Fruit fly (Drosophila melanogaster): ENCODE measurements around the gene png.
A peak's percentile ranks its signal among the peaks of the same experiment; 100 is the strongest.

png gene

DNA sequence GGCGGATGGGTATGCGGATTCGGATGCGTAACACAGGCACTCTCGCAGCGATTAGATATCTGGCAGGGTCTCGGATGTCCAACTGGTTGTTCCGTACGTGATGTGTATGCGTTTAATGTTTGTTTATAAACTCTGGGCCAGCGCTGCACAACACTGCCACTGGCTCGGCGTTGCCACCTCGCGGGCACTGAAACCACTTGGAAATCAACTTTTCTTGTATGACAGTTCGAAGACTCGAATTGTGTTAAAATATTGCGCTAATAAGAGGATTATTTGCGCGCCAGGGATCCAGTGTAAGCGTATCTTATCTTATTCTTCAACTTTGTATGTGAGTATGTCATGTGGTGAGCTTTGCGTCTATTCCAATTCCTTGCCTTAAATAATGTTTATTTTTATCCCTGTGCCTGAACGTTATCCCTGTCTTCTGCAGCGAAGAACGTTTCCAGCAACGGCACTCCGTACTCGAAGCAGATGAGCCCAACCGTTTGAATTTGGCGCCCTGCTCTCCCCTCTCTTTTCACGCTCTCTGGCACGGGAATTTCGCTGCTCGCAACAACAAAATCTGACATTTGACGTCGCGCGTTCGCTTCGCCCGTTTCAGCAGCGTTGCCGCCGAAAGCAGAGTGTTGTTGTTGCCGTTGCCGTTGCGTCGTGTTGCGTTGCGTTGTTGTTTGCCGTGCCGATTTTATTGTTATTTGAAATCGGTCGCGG is 23.1 kb upstream of the png start, which contains the start of the genes CG3719 and CG32813 (continued):
- TF ChIP-seq Atf6 (GFP tag; IDR thresholded peaks at IDR 0.05) = 0 out of 2 replicates have a peak, but pooled peaks have one; percentile 5
- TF ChIP-seq YL-1 (GFP tag; optimal IDR thresholded peaks at IDR 0.05) = peak; percentile 32
- no peak for TF ChIP-seq seq (GFP tag; IDR thresholded peaks at IDR 0.05)
- peak; percentile 89 for TF ChIP-seq scrt (GFP tag; optimal IDR thresholded peaks at IDR 0.05)
- TF ChIP-seq CG1603 (tag; optimal IDR thresholded peaks at IDR 0.05) = peak; percentile 72
- peak; percentile 15 for TF ChIP-seq chn (GFP tag; optimal IDR thresholded peaks at IDR 0.05)
- TF ChIP-seq HLH54F (GFP tag; optimal IDR thresholded peaks at IDR 0.05) = peak; percentile 40
- peak; percentile 18 for TF ChIP-seq grau (tag; optimal IDR thresholded peaks at IDR 0.05)
- TF ChIP-seq HmgZ (tag; optimal IDR thresholded peaks at IDR 0.05) = peak; percentile 68
- TF ChIP-seq CTCF (GFP tag; optimal IDR thresholded peaks at IDR 0.05) = peak; percentile 32
- peak; percentile 97 for TF ChIP-seq CG15514 (GFP tag; optimal IDR thresholded peaks at IDR 0.05)
- peak; percentile 38; the same call in 1 of the 2 replicates for TF ChIP-seq amos (GFP tag; IDR thresholded peaks at IDR 0.05; ENCODE audit: partially characterized antibody)
- peak; percentile 23 to 44 for TF ChIP-seq dpn (GFP tag; optimal IDR thresholded peaks at IDR 0.05)
- no peak for TF ChIP-seq HLH4C (GFP tag; IDR thresholded peaks at IDR 0.05; ENCODE audit: partially characterized antibody)
- TF ChIP-seq CG6254 (GFP tag; optimal IDR thresholded peaks at IDR 0.05) = no peak
- TF ChIP-seq CG10543 (GFP tag; optimal IDR thresholded peaks at IDR 0.05) = peak; percentile 60
- no peak for TF ChIP-seq hth (optimal IDR thresholded peaks at IDR 0.05)
- peak; percentile 1 for TF ChIP-seq Atf-2 (GFP tag; optimal IDR thresholded peaks at IDR 0.05)
- TF ChIP-seq CG4424 (GFP tag; optimal IDR thresholded peaks at IDR 0.05) = peak; percentile 19
- TF ChIP-seq pzg (GFP tag; optimal IDR thresholded peaks at IDR 0.05) = peak; percentile 71
- peak; percentile 5 for TF ChIP-seq Max (GFP tag; optimal IDR thresholded peaks at IDR 0.05)
- TF ChIP-seq Hey (tag; optimal IDR thresholded peaks at IDR 0.05) = no peak
- 0 out of 3 replicates have a peak, but pooled peaks have one; percentile 22 for TF ChIP-seq Opbp (GFP tag; IDR thresholded peaks at IDR 0.05; ENCODE audit: partially characterized antibody)
- peak; percentile 42 for TF ChIP-seq caup (GFP tag; optimal IDR thresholded peaks at IDR 0.05; ENCODE audit: severe bottlenecking)
- TF ChIP-seq CG13624 (GFP tag; optimal IDR thresholded peaks at IDR 0.05) = peak; percentile 57
- no peak for TF ChIP-seq Nf-YC (tag; optimal IDR thresholded peaks at IDR 0.05)
- TF ChIP-seq pum (GFP tag; optimal IDR thresholded peaks at IDR 0.05) = no peak
- TF ChIP-seq NC2α (GFP tag; optimal IDR thresholded peaks at IDR 0.05) = no peak
- peak; percentile 67 for TF ChIP-seq CG3838 (GFP tag; optimal IDR thresholded peaks at IDR 0.05)
- peak; percentile 71 for TF ChIP-seq Sin3A (optimal IDR thresholded peaks at IDR 0.05)
- TF ChIP-seq CG12391 (tag; optimal IDR thresholded peaks at IDR 0.05) = peak; percentile 17
- TF ChIP-seq ssp (GFP tag; IDR thresholded peaks at IDR 0.05) = no peak
- peak; percentile 53 for TF ChIP-seq CG3847 (GFP tag; IDR thresholded peaks at IDR 0.05)
- TF ChIP-seq CG4820 (GFP tag; optimal IDR thresholded peaks at IDR 0.05) = peak; percentile 13
- peak; percentile 8 for TF ChIP-seq maf-S (GFP tag; optimal IDR thresholded peaks at IDR 0.05)
- no peak for TF ChIP-seq Nf-YA (GFP tag; IDR thresholded peaks at IDR 0.05)
- no peak for TF ChIP-seq trh (GFP tag; optimal IDR thresholded peaks at IDR 0.05)
- TF ChIP-seq CG4730 (GFP tag; IDR thresholded peaks at IDR 0.05) = no peak; the same call in 1 of the 2 replicates
- TF ChIP-seq E2f1 (GFP tag; IDR thresholded peaks at IDR 0.05) = 0 out of 2 replicates have a peak, but pooled peaks have one; percentile 8
- TF ChIP-seq hbn (GFP tag; IDR thresholded peaks at IDR 0.05; ENCODE audit: partially characterized antibody) = no peak
- TF ChIP-seq NfI (GFP tag; optimal IDR thresholded peaks at IDR 0.05) = peak; percentile 34
- TF ChIP-seq bcd (GFP tag; optimal IDR thresholded peaks at IDR 0.05) = peak; percentile 6
- no peak for TF ChIP-seq gt (GFP tag; IDR thresholded peaks at IDR 0.05)
- peak; percentile 49 for TF ChIP-seq CG7786 (GFP tag; optimal IDR thresholded peaks at IDR 0.05)
- TF ChIP-seq Ets97D (GFP tag; optimal IDR thresholded peaks at IDR 0.05) = peak; percentile 49
- peak; percentile 30; the same call in 1 of the 3 replicates for TF ChIP-seq CG17361 (GFP tag; IDR thresholded peaks at IDR 0.05)
- TF ChIP-seq run (tag; optimal IDR thresholded peaks at IDR 0.05) = no peak
- no peak for TF ChIP-seq CG11247 (GFP tag; IDR thresholded peaks at IDR 0.05)
- no peak for TF ChIP-seq fd102C (GFP tag; optimal IDR thresholded peaks at IDR 0.05)
- peak; percentile 58 for TF ChIP-seq tin (GFP tag; optimal IDR thresholded peaks at IDR 0.05)
